Worm (Caenorhabditis elegans): Measurements from ENCODE around the gene F13B6.3.

DNA sequence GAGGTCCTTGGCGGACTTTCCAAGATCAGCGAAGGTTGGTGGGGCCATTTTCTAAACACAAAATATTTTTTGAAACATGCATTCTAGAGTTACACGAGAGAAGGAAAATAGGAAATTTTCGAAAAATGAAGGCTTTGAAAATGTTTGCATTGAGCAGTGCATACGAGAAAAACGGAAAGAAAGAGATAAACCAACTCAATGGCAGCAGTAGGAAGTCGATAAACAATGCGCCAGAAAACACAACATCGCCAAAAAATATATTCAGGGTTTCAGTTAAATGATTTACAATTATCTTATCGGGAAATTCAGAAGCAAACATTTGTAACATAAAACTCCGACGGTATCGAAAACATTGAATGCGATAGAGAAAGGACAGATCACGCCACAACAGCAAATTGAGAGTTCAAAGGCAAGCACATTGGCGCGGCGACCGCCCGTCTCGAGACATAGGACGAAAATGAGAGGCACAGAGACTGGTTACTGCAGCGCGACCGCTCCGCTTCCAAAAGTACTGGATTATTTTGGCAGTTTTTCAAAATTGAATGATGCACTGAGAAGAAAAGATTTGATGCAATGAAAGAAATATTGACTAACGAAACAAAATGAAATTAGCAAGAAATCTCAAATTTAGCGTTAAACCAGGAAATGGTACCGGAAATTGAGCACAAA, 42.2 kb upstream of the F13B6.3 start, which contains the start of the genes vdac-1 and R05G6.5:
- TF ChIP-seq T23F11.4 (GFP tag; optimal IDR thresholded peaks at IDR 0.05): no peak
- no peak for TF ChIP-seq pqm-1 (tag; optimal IDR thresholded peaks at IDR 0.05)
- no peak for TF ChIP-seq lin-11 (tag; optimal IDR thresholded peaks at IDR 0.05)
- TF ChIP-seq F13H6.1 (tag; optimal IDR thresholded peaks at IDR 0.05): no peak
